Worm (Caenorhabditis elegans): ENCODE results near the gene dpl-1.

Gene dpl-1

DNA sequence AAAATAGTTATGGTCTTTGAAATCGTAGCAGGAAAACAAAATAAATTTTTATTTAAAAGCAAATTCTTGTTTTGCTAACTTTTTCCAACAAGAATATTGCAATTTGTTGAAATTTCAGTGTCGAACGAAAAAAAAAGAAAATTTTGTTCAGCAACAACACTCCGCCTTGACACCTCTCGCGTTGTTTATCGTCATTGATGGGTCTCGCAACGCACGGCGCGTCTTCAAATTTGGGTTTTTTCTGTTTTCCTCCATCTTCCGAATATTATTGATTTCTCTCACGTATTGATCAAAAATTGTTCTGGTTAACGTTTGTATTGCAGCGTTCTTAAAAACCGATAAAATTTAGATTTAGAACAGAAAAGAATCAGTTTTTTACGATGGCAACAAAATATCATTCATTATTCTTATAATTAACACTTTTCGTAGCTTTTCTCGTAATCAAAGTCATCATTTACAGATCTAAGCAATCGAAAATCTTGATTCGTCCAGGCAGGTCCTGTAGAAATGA lies at the start of gene dpl-1:
Gene dpl-1, plus strand, starts transcription at position 461 of the 511 bp plus-strand sequence.
- TF ChIP-seq unc-62 (GFP tag; optimal IDR thresholded peaks at IDR 0.05), result no peak

DNA sequence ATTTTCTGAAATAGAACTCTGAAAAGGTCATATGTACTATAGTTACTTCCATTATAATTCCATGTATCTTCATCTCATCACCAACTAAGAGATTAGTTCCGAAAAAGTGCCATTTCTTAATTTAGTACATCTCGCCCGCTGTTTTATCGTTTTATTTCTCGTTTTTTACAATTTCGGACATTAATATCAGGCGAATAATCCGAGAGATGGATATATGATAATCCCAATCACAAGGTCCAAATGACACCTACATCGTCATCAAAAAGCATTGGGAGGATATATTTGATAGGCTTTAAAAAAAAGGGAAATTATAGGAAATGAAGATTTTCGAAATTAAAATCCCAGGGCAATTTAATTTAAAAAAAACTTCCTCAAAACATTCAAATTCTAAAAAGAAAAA lies 49.4 kb upstream of the dpl-1 start:
- no peak for TF ChIP-seq unc-62 (GFP tag; optimal IDR thresholded peaks at IDR 0.05)

DNA sequence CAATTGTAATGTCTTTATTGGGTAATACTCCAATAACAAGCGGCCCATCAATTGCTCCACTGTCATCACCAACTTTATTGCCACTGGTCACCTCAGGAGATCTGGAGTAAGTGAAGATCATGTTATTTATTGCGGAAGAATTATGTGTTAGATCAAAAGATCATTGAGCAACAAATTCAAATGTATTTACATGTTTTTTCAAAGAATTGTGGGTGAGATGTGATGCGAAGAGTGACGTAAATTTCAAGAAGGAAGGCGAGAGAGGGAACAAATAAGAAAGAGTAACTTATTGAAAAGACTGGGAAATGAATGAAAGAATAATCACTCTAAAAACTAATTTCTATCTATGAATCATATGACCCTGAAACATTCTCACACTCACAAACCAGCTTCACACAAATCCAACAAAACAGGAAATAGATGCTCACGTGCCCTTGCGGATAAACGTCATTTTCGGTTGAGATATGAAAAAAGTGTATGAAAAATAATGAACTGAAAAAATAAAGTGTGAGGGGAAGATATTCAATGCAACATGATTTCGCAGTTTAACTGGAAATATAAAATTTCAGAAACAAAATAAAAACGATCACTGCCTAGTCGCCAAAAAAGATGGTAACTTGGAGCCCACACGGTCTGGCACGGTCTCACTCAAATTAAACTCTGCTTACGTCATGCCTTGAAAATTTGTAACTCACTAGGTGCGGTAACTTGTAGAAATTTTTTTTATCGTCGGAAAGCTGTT lies 48.7 kb upstream of the dpl-1 start:
- no peak for TF ChIP-seq unc-62 (GFP tag; optimal IDR thresholded peaks at IDR 0.05)

DNA sequence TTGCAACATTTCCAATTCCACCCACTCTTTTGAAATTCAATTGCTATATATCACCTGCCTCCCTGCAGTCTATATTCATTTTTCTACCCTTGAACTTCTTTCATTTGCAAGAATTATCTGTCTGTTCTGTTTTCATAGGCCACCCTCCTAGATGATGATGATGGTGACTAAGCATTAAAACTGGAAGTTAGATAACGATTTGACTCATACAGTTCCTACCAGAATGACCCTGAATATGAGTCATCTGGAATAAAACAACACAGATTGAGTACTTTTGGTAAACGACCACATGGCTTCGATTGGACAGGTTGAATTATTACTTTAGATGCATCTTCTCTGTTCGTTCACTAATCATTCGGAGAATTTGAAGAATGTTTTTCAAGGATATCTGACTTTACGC lies 45.4 kb upstream of the dpl-1 start:
- no peak for TF ChIP-seq unc-62 (GFP tag; optimal IDR thresholded peaks at IDR 0.05)

DNA sequence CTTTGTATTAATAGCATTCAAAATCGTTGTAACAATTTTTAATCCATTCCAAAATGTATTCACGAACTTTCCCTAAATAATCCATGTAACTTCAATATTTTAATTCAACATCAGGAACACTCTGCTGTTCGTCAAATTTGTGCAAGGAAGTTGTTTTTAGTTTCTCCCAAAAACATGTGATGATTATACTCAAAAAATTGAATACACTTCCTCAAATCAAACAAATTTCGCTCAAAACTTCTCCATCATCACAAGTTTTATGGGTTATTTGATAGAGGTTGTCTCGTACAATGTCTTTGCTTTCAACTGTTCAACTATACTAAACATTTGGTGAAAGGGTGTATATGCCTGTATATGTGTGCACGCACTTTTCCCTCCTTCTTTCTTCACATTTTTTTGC lies 44.7 kb upstream of the dpl-1 start:
- TF ChIP-seq unc-62 (GFP tag; optimal IDR thresholded peaks at IDR 0.05), result no peak

DNA sequence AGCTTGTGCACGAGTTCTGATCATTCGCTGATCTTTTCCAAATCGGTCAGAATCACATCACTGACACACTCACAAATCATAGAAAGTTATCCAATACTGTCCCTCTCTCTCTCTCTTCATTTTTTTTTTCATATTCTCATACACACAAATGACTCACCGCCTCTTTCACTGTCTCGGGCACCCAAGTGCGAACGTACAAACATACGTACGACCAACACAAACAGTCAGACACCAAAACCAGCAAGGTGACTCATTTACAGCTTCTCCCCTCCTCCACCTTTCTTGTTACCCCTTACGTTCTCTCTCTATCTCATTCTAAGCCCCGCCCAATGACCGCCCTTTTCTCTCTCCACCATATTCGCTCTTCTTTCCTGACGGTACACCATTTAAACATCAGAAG lies 42.7 kb upstream of the dpl-1 start:
- TF ChIP-seq unc-62 (GFP tag; optimal IDR thresholded peaks at IDR 0.05), result no peak

DNA sequence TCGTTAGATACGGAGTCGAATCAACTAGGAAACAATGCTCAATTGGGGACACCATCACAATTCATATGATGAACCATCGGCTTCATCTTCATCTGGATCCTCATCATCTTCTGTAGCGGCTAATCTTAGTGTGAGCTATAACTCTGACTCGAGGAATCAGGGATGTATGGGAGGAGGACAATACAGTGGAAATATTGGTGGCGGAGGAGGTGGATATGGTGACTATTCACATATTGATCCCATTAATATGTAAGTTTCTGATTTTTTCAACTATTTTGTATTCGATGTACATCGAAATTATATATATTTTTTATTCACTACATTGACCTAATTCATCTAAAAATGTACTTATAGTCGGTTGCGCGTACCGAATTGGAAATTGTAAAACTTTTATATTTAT lies 42.3 kb upstream of the dpl-1 start:
- TF ChIP-seq unc-62 (GFP tag; optimal IDR thresholded peaks at IDR 0.05), result no peak

DNA sequence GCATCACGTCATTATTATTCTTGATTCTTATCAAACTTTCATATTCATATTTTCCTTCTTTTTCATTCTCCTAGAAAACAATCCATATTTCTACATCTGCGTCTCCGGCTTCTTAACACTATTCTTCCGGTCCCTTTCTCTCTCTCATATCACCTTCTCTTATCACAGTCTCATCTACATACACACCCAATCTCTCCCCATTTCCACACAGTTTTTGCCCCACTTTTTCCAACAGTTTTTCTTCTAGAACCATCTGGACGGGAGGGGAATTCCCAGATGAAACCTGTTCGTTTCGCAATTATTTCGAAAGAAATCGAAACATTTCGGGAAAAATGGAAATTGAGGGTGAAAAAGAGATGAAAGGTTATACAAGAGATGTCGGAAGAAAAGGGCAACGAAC lies 41.6 kb upstream of the dpl-1 start:
- TF ChIP-seq unc-62 (GFP tag; optimal IDR thresholded peaks at IDR 0.05), result no peak

DNA sequence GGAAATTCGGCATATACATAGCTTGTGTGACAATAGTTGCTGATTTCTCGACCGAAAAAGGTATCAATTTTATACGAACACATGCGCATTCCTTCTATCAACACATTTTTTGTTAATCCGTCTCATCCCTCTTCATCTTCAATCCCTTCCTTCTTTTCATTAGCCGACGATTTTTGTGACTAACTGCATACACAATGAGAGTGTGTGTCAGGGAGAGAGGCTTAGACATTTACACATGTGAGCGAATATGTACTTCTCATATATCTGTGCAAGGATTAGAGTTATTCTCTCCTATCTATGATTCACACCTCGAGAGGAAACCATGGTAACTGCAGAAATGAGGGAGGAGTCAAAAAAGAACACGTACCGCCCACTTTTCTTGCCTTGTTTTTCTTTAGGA lies 39.4 kb upstream of the dpl-1 start:
- no peak for TF ChIP-seq unc-62 (GFP tag; optimal IDR thresholded peaks at IDR 0.05)

DNA sequence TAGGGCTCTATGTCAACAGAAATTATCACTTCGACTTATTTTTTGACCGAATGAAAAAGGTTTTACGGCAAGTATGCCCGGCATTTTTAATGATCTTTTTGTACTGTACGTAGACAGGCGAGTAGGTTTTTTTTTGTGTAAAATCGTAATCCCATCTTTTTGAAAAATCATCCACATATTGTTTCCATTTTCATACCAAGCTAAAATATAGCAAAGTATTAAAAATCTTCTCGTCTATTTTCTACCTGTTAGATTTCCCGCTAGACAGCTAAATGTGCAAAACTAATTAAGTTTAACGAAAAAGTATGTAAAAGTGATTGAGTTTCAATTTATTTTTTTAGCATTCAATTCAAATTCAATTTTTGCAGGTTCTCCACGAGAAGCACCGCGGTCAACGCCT lies 38.3 kb upstream of the dpl-1 start, which contains the start of gene C16D2.1:
Gene C16D2.1, plus strand, starts transcription at position 301 of the 400 bp plus-strand sequence.
- no peak for TF ChIP-seq unc-62 (GFP tag; optimal IDR thresholded peaks at IDR 0.05)

DNA sequence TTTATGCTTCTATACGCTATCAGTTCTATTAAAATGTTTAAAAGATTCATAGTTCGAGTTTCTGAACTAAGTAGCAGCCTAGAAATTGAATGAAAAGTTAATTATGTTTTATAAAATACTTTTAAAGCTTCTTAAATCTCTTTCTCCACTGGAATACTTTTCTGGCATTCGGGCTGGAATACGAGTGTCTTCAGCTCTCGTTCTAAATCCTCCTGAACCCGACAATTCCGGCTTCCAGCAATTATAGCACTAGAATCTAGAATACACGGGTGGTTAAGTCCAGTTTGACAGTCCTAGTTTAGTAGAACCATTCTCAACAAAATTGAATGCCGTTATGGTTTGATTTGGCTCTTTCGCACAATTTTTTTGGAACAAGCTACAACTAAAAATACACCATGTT lies 37.4 kb upstream of the dpl-1 start:
- TF ChIP-seq unc-62 (GFP tag; optimal IDR thresholded peaks at IDR 0.05), result no peak

DNA sequence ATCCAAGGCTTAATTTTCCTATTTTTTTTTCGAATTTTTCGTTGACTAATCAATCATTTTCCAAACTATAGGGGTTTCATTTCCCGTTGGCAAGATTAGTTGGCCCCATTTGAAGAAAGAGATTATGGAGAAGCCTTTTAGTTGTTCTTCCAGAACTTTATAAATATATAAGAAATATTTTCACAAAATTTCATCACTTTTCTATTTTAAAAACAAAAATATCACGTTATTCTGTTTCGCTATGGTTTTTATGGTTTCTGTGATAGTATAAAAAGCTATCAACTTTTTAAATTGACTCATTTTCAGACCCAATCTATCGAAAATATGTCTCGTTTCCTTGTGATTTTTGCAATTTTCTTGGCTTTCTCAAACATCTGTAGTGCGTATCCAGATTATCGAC lies 33.8 kb upstream of the dpl-1 start, which contains the start of gene nlp-78:
Gene nlp-78, plus strand, starts transcription at position 301 of the 400 bp plus-strand sequence.
- no peak for TF ChIP-seq unc-62 (GFP tag; optimal IDR thresholded peaks at IDR 0.05)

DNA sequence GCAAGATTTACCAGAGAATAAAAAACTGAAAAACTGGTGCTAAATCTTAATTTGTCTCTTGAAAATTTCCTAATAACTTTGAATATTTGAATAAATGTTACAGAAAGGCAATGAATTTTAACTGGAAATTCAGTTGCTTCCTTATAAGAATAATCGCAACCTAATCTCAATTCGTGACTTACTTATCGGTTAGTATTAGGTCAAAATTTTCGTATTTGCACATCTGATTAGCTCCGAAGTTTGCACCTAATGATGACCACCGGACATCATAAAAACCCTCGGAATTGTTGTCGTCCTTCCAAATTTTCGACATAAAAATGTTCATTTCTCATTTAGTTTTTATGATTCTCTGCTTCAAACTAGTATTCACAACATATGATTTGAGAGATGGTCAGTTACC lies 31.9 kb upstream of the dpl-1 start, which contains the start of gene C16D2.3:
Gene C16D2.3, plus strand, starts transcription at position 301 of the 400 bp plus-strand sequence.
- no peak for TF ChIP-seq unc-62 (GFP tag; optimal IDR thresholded peaks at IDR 0.05)

DNA sequence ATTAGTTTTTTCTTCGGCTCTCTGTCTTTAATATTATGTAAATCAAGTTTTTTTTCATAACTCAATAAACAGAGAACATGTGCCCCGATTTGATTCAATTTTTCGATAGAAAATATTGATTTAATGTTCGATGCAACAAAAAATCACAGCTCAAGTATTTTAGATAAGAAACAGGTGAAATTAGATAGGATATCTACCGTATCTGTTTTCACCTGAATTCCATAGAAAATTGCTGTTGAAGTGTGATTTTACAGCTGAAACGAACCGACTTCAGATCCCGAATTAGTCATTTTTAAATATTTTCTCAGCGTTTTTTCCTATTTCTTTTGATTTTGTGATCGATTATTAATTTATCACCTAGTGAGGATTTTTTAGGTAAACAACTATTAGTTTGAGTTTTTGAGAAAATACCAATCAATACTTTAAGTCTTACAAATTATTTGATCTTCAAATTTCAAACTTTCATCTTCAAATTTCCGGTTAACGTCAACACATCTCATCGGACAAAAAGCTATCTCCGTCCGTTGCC lies 30.5 kb upstream of the dpl-1 start, which contains the start of gene Y9C2UA.1:
Gene Y9C2UA.1, plus strand, starts transcription at position 479 of the 529 bp plus-strand sequence.
- TF ChIP-seq unc-62 (GFP tag; optimal IDR thresholded peaks at IDR 0.05), result no peak

DNA sequence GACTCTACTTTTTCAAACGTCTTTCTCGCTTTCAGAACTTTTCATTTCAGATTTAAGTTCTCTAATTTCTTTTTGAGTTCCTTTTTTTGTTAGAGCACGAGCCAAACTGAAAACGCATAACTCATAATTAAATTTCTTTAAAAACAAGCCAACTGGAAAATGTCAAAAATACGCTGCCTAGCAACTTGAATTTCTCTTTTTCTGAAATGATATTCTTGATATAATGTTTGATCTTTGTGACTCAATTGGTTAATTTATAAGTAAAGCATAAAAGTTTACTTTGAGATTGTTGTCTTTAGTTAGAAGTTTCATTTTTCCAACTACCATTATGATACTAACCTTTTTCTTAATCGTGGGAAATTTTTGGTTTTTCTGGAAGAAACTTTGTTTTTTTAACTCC lies 28.6 kb upstream of the dpl-1 start:
- no peak for TF ChIP-seq unc-62 (GFP tag; optimal IDR thresholded peaks at IDR 0.05)

DNA sequence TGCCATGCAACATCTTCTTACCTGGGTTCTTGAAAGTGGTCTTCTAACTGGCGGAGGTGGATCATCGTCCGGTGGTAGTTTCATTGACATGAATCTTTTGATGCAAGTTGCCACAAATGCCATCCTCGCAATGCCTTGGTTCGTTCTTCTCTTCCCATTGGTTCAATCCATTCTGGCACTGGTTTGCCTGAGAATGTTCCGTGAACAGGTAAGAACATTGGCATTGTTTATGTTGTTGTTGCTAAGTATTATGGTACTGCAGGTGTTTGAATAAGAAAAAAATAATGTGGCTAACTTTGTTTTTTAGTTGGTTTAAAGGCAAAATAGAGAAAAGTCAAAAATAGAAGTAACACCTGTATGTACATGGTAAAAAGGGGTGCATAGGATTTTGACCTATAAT lies 25.9 kb upstream of the dpl-1 start:
- no peak for TF ChIP-seq unc-62 (GFP tag; optimal IDR thresholded peaks at IDR 0.05)

DNA sequence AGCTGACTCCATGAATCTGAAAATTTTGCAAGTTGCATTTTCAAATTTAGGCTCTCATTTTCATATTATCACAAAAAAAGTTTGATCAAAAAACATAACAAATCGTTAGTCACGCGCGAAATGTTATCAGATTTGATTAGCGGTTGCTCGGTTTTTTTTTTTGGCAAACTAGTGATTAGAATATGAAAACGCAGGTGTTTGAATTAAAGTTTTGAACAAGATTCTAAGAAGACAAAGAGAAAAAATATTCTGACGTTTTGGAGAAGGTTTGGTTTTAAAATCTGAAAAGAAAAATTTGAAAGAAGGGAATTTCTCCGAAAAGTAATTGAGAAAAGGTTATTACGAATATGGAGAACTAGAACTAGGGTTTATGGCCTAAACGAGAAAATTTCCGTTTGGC lies 25.3 kb upstream of the dpl-1 start:
- TF ChIP-seq unc-62 (GFP tag; optimal IDR thresholded peaks at IDR 0.05), result no peak
